Worm (Caenorhabditis elegans): ENCODE results near the gene F16G10.3.

DNA sequence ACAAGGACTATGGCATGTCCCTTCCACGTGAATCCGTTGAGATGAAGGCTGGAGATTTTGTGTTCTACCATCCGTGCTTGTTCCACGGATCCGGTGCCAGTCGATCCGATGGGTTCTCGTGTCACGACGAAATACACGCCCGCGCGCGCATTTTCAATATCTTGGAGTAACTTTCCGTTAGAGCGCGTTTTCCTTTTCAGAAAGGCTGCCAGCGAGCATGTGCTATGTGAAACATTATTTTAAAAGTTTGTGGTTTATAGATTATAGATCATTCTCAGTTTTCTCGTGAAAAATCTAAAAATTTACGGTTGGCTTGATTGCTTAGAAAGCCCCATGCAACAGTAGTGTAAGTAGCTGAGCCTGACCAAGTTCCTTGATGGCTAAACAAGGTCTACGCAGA lies 46.6 kb downstream of the F16G10.3 start, which contains the start of gene fbxc-20:
- TF ChIP-seq skn-1 (tag; optimal IDR thresholded peaks at IDR 0.05) (no peak), nhr-11 (tag; optimal IDR thresholded peaks at IDR 0.05) (no peak), dmd-4 (tag; optimal IDR thresholded peaks at IDR 0.05) (no peak), snpc-4 (tag; optimal IDR thresholded peaks at IDR 0.05) (no peak), nhr-25 (tag; optimal IDR thresholded peaks at IDR 0.05) (no peak), mdl-1 (tag; optimal IDR thresholded peaks at IDR 0.05) (no peak), ceh-82 (tag; optimal IDR thresholded peaks at IDR 0.05) (no peak), zag-1 (tag; optimal IDR thresholded peaks at IDR 0.05) (no peak), nhr-12 (tag; optimal IDR thresholded peaks at IDR 0.05) (no peak), elt-1 (tag; optimal IDR thresholded peaks at IDR 0.05) (no peak)
